Worm (Caenorhabditis elegans) whole organism, early embryonic: ENCODE measurements around the gene srg-17.

Experiments used
- F13C5.2 ChIP-seq: sonication (generic microtip); optimal IDR thresholded peaks from 2 replicates; lab custom pipeline; 2017; ENCODE audit warnings: mild to moderate bottlenecking, missing genetic modification characterization, inconsistent platforms, missing compliant biosample characterization
- ama-1 ChIP-seq: fragments of 150-350 bp; optimal IDR thresholded peaks from 2 replicates; lab custom pipeline; 2014
- ceh-13 ChIP-seq: fragments of 200-800 bp; sonication (Bioruptor generic); optimal IDR thresholded peaks from 2 replicates; lab custom pipeline; 2018; ENCODE audit warnings: mild to moderate bottlenecking, missing genetic modification characterization, missing compliant biosample characterization
- ceh-36 ChIP-seq: sonication (generic microtip); optimal IDR thresholded peaks from 2 replicates; lab custom pipeline; 2016; ENCODE audit warnings: missing genetic modification characterization, inconsistent platforms, missing compliant biosample characterization
- ets-7 ChIP-seq: sonication (generic microtip); optimal IDR thresholded peaks from 2 replicates; lab custom pipeline; 2016; ENCODE audit warnings: missing genotype, missing genetic modification characterization, missing compliant biosample characterization
- flt-1 ChIP-seq: fragments of 200-800 bp; sonication (Bioruptor generic); IDR thresholded peaks from 2 replicates; pipeline ENCODE4 v1.3.6; 2022; ENCODE audit warnings: missing genetic modification characterization, missing compliant biosample characterization
- hmg-4 ChIP-seq: fragments of 200-800 bp; sonication (Bioruptor generic); optimal IDR thresholded peaks from 2 replicates; lab custom pipeline; 2018; ENCODE audit warnings: mild to moderate bottlenecking, missing genetic modification characterization, missing compliant biosample characterization
- hnd-1 ChIP-seq: sonication (generic microtip); optimal IDR thresholded peaks from 2 replicates; lab custom pipeline; 2016; ENCODE audit warnings: missing genetic modification characterization, missing compliant biosample characterization
- tbx-11 ChIP-seq: fragments of 200-800 bp; sonication (Bioruptor generic); IDR thresholded peaks from 2 replicates; pipeline ENCODE4 v1.3.6; 2022; ENCODE audit warnings: missing genetic modification characterization, missing compliant biosample characterization

ce11 chrII:12491936-12492335 is 18.4 kb downstream of the srg-17 start, which contains the start of gene srz-6:
- TF ChIP-seq ama-1 (lab: Kevin White, UChicago) (no peak), flt-1 (GFP tag; lab: Robert Waterston, UW) (no peak), F13C5.2 (no peak), hmg-4 (no peak), hnd-1 (tag; lab: Kevin White, UChicago) (no peak), tbx-11 (GFP tag; lab: Robert Waterston, UW) (no peak), ceh-13 (GFP tag; lab: Kevin White, UChicago) (no peak), ets-7 (tag; lab: Kevin White, UChicago) (no peak), ceh-36 (no peak)
